Worm (Caenorhabditis elegans): ENCODE data around the gene tba-4.

DNA sequence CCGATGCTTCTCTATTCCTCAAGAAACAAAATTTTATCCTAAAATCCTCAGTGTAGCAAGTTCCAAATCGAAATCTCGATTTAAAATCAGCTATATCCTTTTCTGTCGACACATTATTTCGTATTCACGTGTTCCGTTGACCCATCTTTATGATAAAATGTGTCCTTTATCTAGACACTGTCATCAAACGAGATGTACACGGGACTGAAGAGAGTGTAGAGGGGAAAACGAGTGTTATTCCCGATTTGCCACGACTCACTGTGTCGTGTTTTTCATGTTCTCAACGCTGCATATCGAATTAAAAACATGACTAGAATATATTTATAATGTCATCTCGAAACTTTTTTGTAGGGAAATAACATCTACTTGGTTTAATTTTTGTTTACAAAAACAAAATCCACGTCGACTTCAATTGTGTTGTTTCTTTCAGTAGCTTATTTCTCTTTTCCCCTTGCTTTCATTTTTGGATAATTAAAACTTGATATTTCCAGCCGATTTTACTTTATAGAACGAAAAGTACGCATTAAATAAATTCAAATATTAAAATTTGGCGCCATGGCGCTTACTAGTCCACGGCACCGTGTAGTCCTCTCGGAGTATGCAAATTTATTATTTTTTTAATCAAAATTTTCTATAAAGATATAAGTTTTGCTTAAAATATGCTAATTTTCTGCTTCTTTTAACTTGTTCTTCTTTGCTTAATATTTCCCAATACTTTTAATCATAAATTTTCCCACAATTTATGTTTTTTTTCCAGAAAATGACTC is 7.5 kb downstream of the tba-4 start, which contains the start of gene metr-1:
- no peak for TF ChIP-seq Y56A3A.18 (GFP tag; IDR thresholded peaks at IDR 0.05)
- no peak for TF ChIP-seq egrh-3 (GFP tag; IDR thresholded peaks at IDR 0.05)
- peak; percentile 68 for TF ChIP-seq lin-54 (GFP tag; optimal IDR thresholded peaks at IDR 0.05)
- no peak for TF ChIP-seq ztf-22 (GFP tag; optimal IDR thresholded peaks at IDR 0.05)
- TF ChIP-seq ceh-40 (GFP tag; IDR thresholded peaks at IDR 0.05) = no peak
- no peak for TF ChIP-seq bed-1 (GFP tag; IDR thresholded peaks at IDR 0.05)
- peak in 2 of 3 experiments; percentile 9 to 79 for TF ChIP-seq lin-35 (GFP tag; optimal IDR thresholded peaks at IDR 0.05)
- TF ChIP-seq ets-4 (GFP tag; optimal IDR thresholded peaks at IDR 0.05) = no peak
- no peak for TF ChIP-seq let-607 (tag; optimal IDR thresholded peaks at IDR 0.05)
- TF ChIP-seq pha-4 (tag; optimal IDR thresholded peaks at IDR 0.05) = no peak
- no peak for TF ChIP-seq ceh-100 (GFP tag; IDR thresholded peaks at IDR 0.05)
- TF ChIP-seq gei-17 (GFP tag; optimal IDR thresholded peaks at IDR 0.05) = no peak
- TF ChIP-seq ama-1 (optimal IDR thresholded peaks at IDR 0.05) = peak; percentile 38
- TF ChIP-seq ama-1 (GFP tag; optimal IDR thresholded peaks at IDR 0.05) = no peak
- no peak for TF ChIP-seq dpff-1 (tag; optimal IDR thresholded peaks at IDR 0.05)
